Fruit fly (Drosophila melanogaster) whole organism: ENCODE measurements around the gene Paip2.

Experiments used
- pan ChIP-seq: fragments of >200 bp; optimal IDR thresholded peaks from 2 replicates; lab custom pipeline; 2017
- psq ChIP-seq: fragments of >200 bp; optimal IDR thresholded peaks from 2 replicates; lab custom pipeline; 2017

DNA sequence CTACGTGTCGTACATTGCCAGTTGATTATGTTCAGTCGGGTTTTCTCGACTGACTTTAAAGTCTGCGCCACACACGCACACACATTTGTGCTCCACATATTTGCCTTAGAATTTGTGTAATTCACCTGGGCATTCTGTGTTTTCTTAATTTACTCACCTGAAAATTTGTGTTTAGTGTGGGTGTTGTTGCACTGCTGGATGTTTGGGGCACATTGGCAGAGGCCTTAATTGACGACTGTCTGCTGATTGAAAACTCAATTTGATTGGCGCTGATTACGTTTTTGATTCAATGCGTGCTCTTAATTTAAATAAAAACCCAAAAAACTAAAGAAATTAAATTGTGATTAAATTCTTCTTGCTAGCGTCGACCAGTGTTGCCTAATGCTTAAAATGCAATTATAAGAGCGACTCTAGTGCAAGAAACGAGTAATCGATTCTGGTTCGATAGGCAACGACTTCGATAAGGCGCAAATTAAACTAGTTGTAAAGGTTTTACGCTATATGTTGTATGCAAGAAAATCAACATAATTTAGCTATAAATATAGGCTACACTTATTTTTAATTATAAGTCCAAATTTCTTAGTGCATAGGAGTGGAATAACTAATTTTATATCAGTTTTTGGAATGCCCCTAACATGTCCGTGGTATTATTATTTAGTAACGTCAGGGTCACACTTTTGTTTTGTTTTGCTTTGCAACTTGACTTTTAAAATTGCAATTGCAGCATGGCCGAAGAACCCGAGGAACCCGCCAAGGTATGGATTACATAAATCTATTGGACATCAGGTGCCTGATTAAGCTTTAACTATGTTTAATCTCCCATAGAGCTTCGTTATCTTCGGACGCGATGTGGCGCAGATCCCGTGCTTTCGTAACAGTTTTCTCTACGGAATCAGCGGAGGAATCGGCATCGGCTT, 49.9 kb downstream of the Paip2 start, which contains the start of the genes CG46281 and CG46280:
- TF ChIP-seq psq (lab: Kevin White, UChicago): no peak
- no peak for TF ChIP-seq pan (lab: Kevin White, UChicago)
